Worm (Caenorhabditis elegans): ENCODE data around the gene srh-68.

DNA sequence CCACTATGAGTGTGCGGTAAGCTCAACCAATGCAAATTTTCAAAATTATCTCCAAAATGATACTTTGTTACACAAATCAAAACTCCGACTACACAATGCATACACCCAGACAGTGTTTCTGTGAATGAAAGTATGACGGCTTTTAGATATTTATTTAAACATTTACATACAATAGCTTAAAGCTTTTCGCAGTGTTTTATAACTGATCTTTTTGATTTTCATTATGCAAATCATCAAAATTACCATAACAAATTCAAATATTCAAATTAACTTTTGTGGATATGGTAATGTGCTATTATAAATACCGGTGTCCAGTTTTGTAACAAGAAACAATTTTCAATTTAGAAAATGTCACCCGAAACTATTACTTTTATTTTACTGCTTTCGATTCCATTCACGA lies 39.3 kb downstream of the srh-68 start, which contains the start of the genes F49C5.5 and F49C5.10:
- TF ChIP-seq flt-1 (GFP tag; IDR thresholded peaks at IDR 0.05) (no peak), ztf-29 (GFP tag; IDR thresholded peaks at IDR 0.05) (no peak), med-1 (GFP tag; optimal IDR thresholded peaks at IDR 0.05; ENCODE audit: insufficient read depth) (no peak)

Measured in whole organism, midembryonic.